Worm (Caenorhabditis elegans): ENCODE data around the gene gei-1.

The gei-1 gene

ce11 chrIII:3339317-3340016 is 5.2 kb upstream of the gei-1 start (continued):
- TF ChIP-seq egl-27 (tag; optimal IDR thresholded peaks at IDR 0.05) (no peak), ztf-11 (tag; optimal IDR thresholded peaks at IDR 0.05) (no peak), hif-1 (tag; optimal IDR thresholded peaks at IDR 0.05) (no peak), mdl-1 (tag; optimal IDR thresholded peaks at IDR 0.05) (peak in 1 of 2 experiments; percentile 25), daf-16 (GFP tag; optimal IDR thresholded peaks at IDR 0.05) (no peak), daf-16 (tag; optimal IDR thresholded peaks at IDR 0.05) (peak; percentile 20), duxl-1 (tag; optimal IDR thresholded peaks at IDR 0.05; ENCODE audit: poor library complexity) (no peak), ceh-62 (tag; optimal IDR thresholded peaks at IDR 0.05) (no peak), ceh-28 (tag; optimal IDR thresholded peaks at IDR 0.05) (no peak), nhr-237 (tag; optimal IDR thresholded peaks at IDR 0.05) (no peak), hlh-11 (tag; optimal IDR thresholded peaks at IDR 0.05) (peak; percentile 51), vab-7 (GFP tag; IDR thresholded peaks at IDR 0.05) (no peak), Y75B8A.6 (GFP tag; IDR thresholded peaks at IDR 0.05) (no peak), dmd-6 (GFP tag; IDR thresholded peaks at IDR 0.05) (peak; percentile 30; the same call in 1 of the 2 replicates), mxl-2 (GFP tag; conservative IDR thresholded peaks at IDR 0.05) (no peak), lin-38 (GFP tag; IDR thresholded peaks at IDR 0.05) (no peak), hlh-30 (tag; optimal IDR thresholded peaks at IDR 0.05; ENCODE audit: insufficient read depth) (no peak), daf-8 (GFP tag; IDR thresholded peaks at IDR 0.05) (no peak), zfp-3 (GFP tag; conservative IDR thresholded peaks at IDR 0.05) (no peak), fos-1 (tag; optimal IDR thresholded peaks at IDR 0.05) (no peak), zip-2 (tag; optimal IDR thresholded peaks at IDR 0.05) (no peak), mxl-3 (GFP tag; optimal IDR thresholded peaks at IDR 0.05) (peak; percentile 55), nhr-41 (GFP tag; IDR thresholded peaks at IDR 0.05) (no peak), nhr-42 (GFP tag; IDR thresholded peaks at IDR 0.05) (no peak), nhr-48 (tag; optimal IDR thresholded peaks at IDR 0.05) (peak; percentile 15), set-16 (GFP tag; IDR thresholded peaks at IDR 0.05) (no peak), ZK337.2 (GFP tag; IDR thresholded peaks at IDR 0.05) (no peak), jun-1 (tag; optimal IDR thresholded peaks at IDR 0.05) (no peak), saeg-2 (GFP tag; IDR thresholded peaks at IDR 0.05) (no peak), pha-4 (GFP tag; IDR thresholded peaks at IDR 0.05) (no peak), pha-4 (tag; optimal IDR thresholded peaks at IDR 0.05) (no peak), nhr-28 (tag; optimal IDR thresholded peaks at IDR 0.05) (peak; percentile 65), unc-62 (GFP tag; optimal IDR thresholded peaks at IDR 0.05 in 1 of 2) (no peak), unc-62 (tag; optimal IDR thresholded peaks at IDR 0.05) (no peak), lin-15B (tag; optimal IDR thresholded peaks at IDR 0.05) (no peak), zag-1 (tag; optimal IDR thresholded peaks at IDR 0.05) (no peak), ceh-44 (GFP tag; IDR thresholded peaks at IDR 0.05) (no peak), tra-1 (GFP tag; IDR thresholded peaks at IDR 0.05) (no peak), zfp-2 (tag; optimal IDR thresholded peaks at IDR 0.05) (no peak), F37D6.2 (tag; optimal IDR thresholded peaks at IDR 0.05) (no peak), madf-5 (GFP tag; IDR thresholded peaks at IDR 0.05) (0 out of 4 replicates have a peak, but pooled peaks of 1 of the 2 experiments have one; percentile 54), dpl-1 (GFP tag; optimal IDR thresholded peaks at IDR 0.05) (no peak), aly-2 (tag; optimal IDR thresholded peaks at IDR 0.05) (no peak), gei-8 (GFP tag; optimal IDR thresholded peaks at IDR 0.05) (no peak), T26A8.4 (GFP tag; IDR thresholded peaks at IDR 0.05) (no peak), spr-3 (GFP tag; optimal IDR thresholded peaks at IDR 0.05) (no peak), dve-1 (tag; optimal IDR thresholded peaks at IDR 0.05; ENCODE audit: insufficient read depth) (peak; percentile 17), R02D3.7 (tag; optimal IDR thresholded peaks at IDR 0.05) (no peak), mep-1 (tag; optimal IDR thresholded peaks at IDR 0.05) (no peak), nhr-102 (tag; optimal IDR thresholded peaks at IDR 0.05) (no peak), hmg-1.1 (GFP tag; IDR thresholded peaks at IDR 0.05) (no peak)

Data from whole organism, L4 larva.